Fruit fly (Drosophila melanogaster): ENCODE results near the gene AhcyL2.
A peak's percentile ranks its signal among the peaks of the same experiment; 100 is the strongest.

Gene AhcyL2

dm6 chr3R:17002218-17003110 lies 20.5 kb upstream of the AhcyL2 start, which contains the start of the genes Sf3a1 and Irc (continued):
- TF ChIP-seq insv (GFP tag; optimal IDR thresholded peaks at IDR 0.05) (no peak), CG18011 (GFP tag; optimal IDR thresholded peaks at IDR 0.05) (no peak), CG12769 (tag; optimal IDR thresholded peaks at IDR 0.05) (peak; percentile 65), caup (GFP tag; optimal IDR thresholded peaks at IDR 0.05; ENCODE audit: severe bottlenecking) (no peak), onecut (GFP tag; IDR thresholded peaks at IDR 0.05) (no peak), CG10274 (GFP tag; optimal IDR thresholded peaks at IDR 0.05) (no peak), nerfin-1 (tag; optimal IDR thresholded peaks at IDR 0.05) (no peak), Lim3 (GFP tag; IDR thresholded peaks at IDR 0.05) (no peak), Drgx (GFP tag; IDR thresholded peaks at IDR 0.05) (peak; percentile 20; the same call in 1 of the 2 replicates), ci (GFP tag; IDR thresholded peaks at IDR 0.05) (peak; percentile 14; the same call in 1 of the 3 replicates), CG15514 (GFP tag; optimal IDR thresholded peaks at IDR 0.05) (peak; percentile 100), peb (GFP tag; IDR thresholded peaks at IDR 0.05) (no peak), CG17186 (GFP tag; optimal IDR thresholded peaks at IDR 0.05) (peak; percentile 30), CG2678 (tag; optimal IDR thresholded peaks at IDR 0.05) (no peak), CG12219 (GFP tag; optimal IDR thresholded peaks at IDR 0.05) (no peak), B-H2 (GFP tag; optimal IDR thresholded peaks at IDR 0.05) (peak; percentile 61), sr (GFP tag; IDR thresholded peaks at IDR 0.05) (peak; percentile 47; the same call in 2 of the 3 replicates), CG2129 (GFP tag; IDR thresholded peaks at IDR 0.05; ENCODE audit: partially characterized antibody) (peak; percentile 86), zfh1 (GFP tag; IDR thresholded peaks at IDR 0.05) (no peak), tin (GFP tag; optimal IDR thresholded peaks at IDR 0.05) (peak; percentile 19), Stat92E (GFP tag; optimal IDR thresholded peaks at IDR 0.05) (peak in 1 of 3 experiments; percentile 68), CG15479 (GFP tag; optimal IDR thresholded peaks at IDR 0.05) (no peak), CG12104 (GFP tag; optimal IDR thresholded peaks at IDR 0.05) (no peak), Abd-B (GFP tag; optimal IDR thresholded peaks at IDR 0.05) (no peak), CHES-1-like (GFP tag; optimal IDR thresholded peaks at IDR 0.05) (peak; percentile 36), CG7786 (GFP tag; optimal IDR thresholded peaks at IDR 0.05) (no peak), CG8944 (GFP tag; optimal IDR thresholded peaks at IDR 0.05) (no peak), hth (optimal IDR thresholded peaks at IDR 0.05) (no peak), zf30C (GFP tag; optimal IDR thresholded peaks at IDR 0.05) (no peak), hkb (optimal IDR thresholded peaks at IDR 0.05) (peak; percentile 38), hkb (GFP tag; IDR thresholded peaks at IDR 0.05) (0 out of 2 replicates have a peak, but pooled peaks have one; percentile 27), Xrp1 (GFP tag; IDR thresholded peaks at IDR 0.05) (no peak), org-1 (GFP tag; optimal IDR thresholded peaks at IDR 0.05) (no peak), Sry-β (GFP tag; optimal IDR thresholded peaks at IDR 0.05) (peak; percentile 21), kni (GFP tag; optimal IDR thresholded peaks at IDR 0.05) (no peak), Hr39 (optimal IDR thresholded peaks at IDR 0.05) (no peak), ranshi (GFP tag; IDR thresholded peaks at IDR 0.05) (no peak), unpg (GFP tag; optimal IDR thresholded peaks at IDR 0.05) (peak; percentile 14), H2.0 (GFP tag; IDR thresholded peaks at IDR 0.05) (no peak), crol (GFP tag; IDR thresholded peaks at IDR 0.05) (no peak), Blimp-1 (GFP tag; optimal IDR thresholded peaks at IDR 0.05) (no peak), jumu (GFP tag; optimal IDR thresholded peaks at IDR 0.05) (peak; percentile 46), az2 (GFP tag; optimal IDR thresholded peaks at IDR 0.05) (no peak), Lhr (GFP tag; optimal IDR thresholded peaks at IDR 0.05) (peak; percentile 72), amos (GFP tag; IDR thresholded peaks at IDR 0.05; ENCODE audit: partially characterized antibody) (peak; percentile 98), Camta (GFP tag; optimal IDR thresholded peaks at IDR 0.05) (peak; percentile 25), ssp (GFP tag; IDR thresholded peaks at IDR 0.05) (peak; percentile 25; the same call in 1 of the 2 replicates), dimm (GFP tag; IDR thresholded peaks at IDR 0.05) (no peak), sens (GFP tag) (peak; percentile 89)

Data from whole organism, embryonic.